Worm (Caenorhabditis elegans): ENCODE measurements around the gene spr-3.

DNA sequence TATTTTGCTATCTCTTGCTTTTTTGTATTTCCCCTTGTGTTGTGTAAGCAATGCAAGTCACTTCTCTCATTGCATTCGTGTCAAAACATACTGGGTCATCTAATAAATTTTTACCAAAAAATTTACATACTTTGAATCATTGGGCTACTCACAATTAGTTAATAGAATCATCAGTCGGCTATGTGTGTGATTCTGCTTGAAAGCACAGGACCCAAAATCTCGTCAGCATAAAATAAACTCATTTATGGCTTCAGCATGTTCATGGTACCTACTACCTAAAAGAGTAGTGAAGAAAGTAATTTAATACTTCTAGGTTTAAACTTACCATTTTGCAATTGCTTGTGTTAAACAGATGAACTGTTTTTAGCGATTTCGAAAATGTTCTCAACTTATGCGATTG, 12.5 kb downstream of the spr-3 start:
- TF ChIP-seq unc-62 (GFP tag; optimal IDR thresholded peaks at IDR 0.05) (no peak), sem-2 (GFP tag; optimal IDR thresholded peaks at IDR 0.05) (no peak), lin-32 (GFP tag; optimal IDR thresholded peaks at IDR 0.05) (no peak), ham-2 (GFP tag; optimal IDR thresholded peaks at IDR 0.05) (no peak), blmp-1 (tag; optimal IDR thresholded peaks at IDR 0.05) (no peak), ces-1 (GFP tag; optimal IDR thresholded peaks at IDR 0.05) (no peak), hlh-1 (tag; optimal IDR thresholded peaks at IDR 0.05) (no peak)

Data from whole organism, mixed stage, embryonic.